Fruit fly (Drosophila melanogaster): Measurements from ENCODE around the gene MtnE.

dm6 chr3R:20555720-20556280 lies 21.3 kb upstream of the MtnE start:
- TF ChIP-seq psq (optimal IDR thresholded peaks at IDR 0.05): no peak
- no peak for TF ChIP-seq insv (optimal IDR thresholded peaks at IDR 0.05)
